Worm (Caenorhabditis elegans): ENCODE measurements around the gene F44E5.4.
A peak's percentile ranks its signal among the peaks of the same experiment; 100 is the strongest.

Gene F44E5.4

ce11 chrII:11749490-11750172 lies 9.5 kb downstream of the F44E5.4 start:
- TF ChIP-seq ztf-26 (tag; optimal IDR thresholded peaks at IDR 0.05) (peak; percentile 2), sptf-2 (GFP tag; optimal IDR thresholded peaks at IDR 0.05) (no peak), egrh-3 (GFP tag; IDR thresholded peaks at IDR 0.05) (peak; percentile 89), dpff-1 (tag; optimal IDR thresholded peaks at IDR 0.05) (peak; percentile 50), hlh-26 (GFP tag; conservative IDR thresholded peaks at IDR 0.05) (no peak), dox-1 (GFP tag; IDR thresholded peaks at IDR 0.05) (peak; percentile 84), ceh-40 (GFP tag; IDR thresholded peaks at IDR 0.05) (no peak), attf-5 (GFP tag; optimal IDR thresholded peaks at IDR 0.05) (peak; percentile 89), tlf-1 (GFP tag; optimal IDR thresholded peaks at IDR 0.05) (peak; percentile 22), lin-40 (tag; optimal IDR thresholded peaks at IDR 0.05) (peak; percentile 91), snpc-3.4 (tag; optimal IDR thresholded peaks at IDR 0.05) (no peak), Y53F4B.3 (GFP tag; IDR thresholded peaks at IDR 0.05) (no peak), nhr-80 (tag; optimal IDR thresholded peaks at IDR 0.05) (peak; percentile 83), F39B2.1 (GFP tag; IDR thresholded peaks at IDR 0.05) (no peak), hsf-1 (GFP tag; IDR thresholded peaks at IDR 0.05) (no peak), nhr-179 (tag; optimal IDR thresholded peaks at IDR 0.05) (no peak), efl-1 (GFP tag; optimal IDR thresholded peaks at IDR 0.05) (peak; percentile 17), ztf-18 (tag; optimal IDR thresholded peaks at IDR 0.05) (peak; percentile 66), die-1 (tag; optimal IDR thresholded peaks at IDR 0.05) (peak; percentile 60), akir-1 (GFP tag; optimal IDR thresholded peaks at IDR 0.05) (peak; percentile 63), unc-130 (GFP tag; optimal IDR thresholded peaks at IDR 0.05) (no peak), Y56A3A.18 (GFP tag; IDR thresholded peaks at IDR 0.05) (no peak), nfya-2 (GFP tag; IDR thresholded peaks at IDR 0.05) (no peak), athp-1 (tag; optimal IDR thresholded peaks at IDR 0.05) (peak; percentile 53), xnd-1 (tag; optimal IDR thresholded peaks at IDR 0.05) (no peak), ztf-6 (GFP tag; IDR thresholded peaks at IDR 0.05) (no peak), repo-1 (tag; optimal IDR thresholded peaks at IDR 0.05) (peak; percentile 70), cebp-1 (GFP tag; IDR thresholded peaks at IDR 0.05) (0 out of 2 replicates have a peak, but pooled peaks have one; percentile 50), cebp-1 (tag; optimal IDR thresholded peaks at IDR 0.05) (peak; percentile 90), aptf-2 (GFP tag; conservative IDR thresholded peaks at IDR 0.05) (no peak), unc-62 (GFP tag; optimal IDR thresholded peaks at IDR 0.05) (no peak), somi-1 (GFP tag; optimal IDR thresholded peaks at IDR 0.05) (peak; percentile 17), C17E4.6 (GFP tag; IDR thresholded peaks at IDR 0.05) (no peak), F37B4.10 (GFP tag; IDR thresholded peaks at IDR 0.05) (no peak), nhr-90 (tag; optimal IDR thresholded peaks at IDR 0.05) (peak; percentile 63), K11D2.4 (GFP tag; IDR thresholded peaks at IDR 0.05) (peak; percentile 73), B0336.3 (GFP tag; IDR thresholded peaks at IDR 0.05) (peak; percentile 91), zim-3 (tag; optimal IDR thresholded peaks at IDR 0.05) (no peak), rec-8 (tag; optimal IDR thresholded peaks at IDR 0.05) (no peak), fkh-3 (tag; optimal IDR thresholded peaks at IDR 0.05) (no peak), ceh-58 (GFP tag; IDR thresholded peaks at IDR 0.05) (no peak), ceh-100 (GFP tag; IDR thresholded peaks at IDR 0.05) (0 out of 2 replicates have a peak, but pooled peaks have one; percentile 24), K12H6.12 (tag; optimal IDR thresholded peaks at IDR 0.05) (peak; percentile 87), dpl-1 (GFP tag; optimal IDR thresholded peaks at IDR 0.05) (no peak), ZK185.1 (tag; optimal IDR thresholded peaks at IDR 0.05; ENCODE audit: poor library complexity, severe bottlenecking) (peak; percentile 40), bed-2 (GFP tag; IDR thresholded peaks at IDR 0.05) (peak; percentile 49; the same call in 1 of the 2 replicates), F55B11.4 (tag; optimal IDR thresholded peaks at IDR 0.05; ENCODE audit: borderline replicate concordance, insufficient read depth) (no peak), F22D6.2 (tag; optimal IDR thresholded peaks at IDR 0.05) (no peak), tbp1 (GFP tag; optimal IDR thresholded peaks at IDR 0.05) (peak; percentile 32)

All from whole organism, young adult.